Worm (Caenorhabditis elegans) whole organism, L1 larva: ENCODE results near the gene ephx-1.

Experiments used
- Y116A8C.19 ChIP-seq: sonication (generic microtip); optimal IDR thresholded peaks from 2 replicates; lab custom pipeline; 2016; ENCODE audit warnings: missing compliant biosample characterization, missing genetic modification characterization, borderline replicate concordance
- aly-2 ChIP-seq: fragments of 150-350 bp; optimal IDR thresholded peaks from 2 replicates; lab custom pipeline; 2014; ENCODE audit warnings: missing biosample characterization, missing genetic modification characterization
- ama-1 ChIP-seq: fragments of 150-350 bp; optimal IDR thresholded peaks from 2 replicates; lab custom pipeline; 2014
- blmp-1 ChIP-seq: fragments of 150-350 bp; optimal IDR thresholded peaks from 2 replicates; lab custom pipeline; 2014; ENCODE audit warnings: missing biosample characterization, missing genetic modification characterization
- ceh-63 ChIP-seq: fragments of 200-800 bp; sonication (Bioruptor generic); optimal IDR thresholded peaks from 2 replicates; lab custom pipeline; 2018; ENCODE audit warnings: mild to moderate bottlenecking, missing genetic modification characterization, missing compliant biosample characterization
- ceh-8 ChIP-seq: fragments of 200-800 bp; sonication (Bioruptor generic); optimal IDR thresholded peaks from 2 replicates; lab custom pipeline; 2018; ENCODE audit warnings: mild to moderate bottlenecking, missing genetic modification characterization, moderate library complexity, missing compliant biosample characterization
- ces-1 ChIP-seq: fragments of 150-350 bp; optimal IDR thresholded peaks from 2 replicates; lab custom pipeline; 2014; ENCODE audit warnings: missing biosample characterization, missing genetic modification reagents, missing genetic modification characterization
- efl-1 ChIP-seq, 4 experiments: fragments of 150-350 bp; optimal IDR thresholded peaks in 3 of 4; peaks in 1 of 4; 1 replicate in 1 of 4; 2 replicates in 3 of 4; lab custom pipeline; 2014; ENCODE audit warnings: missing biosample characterization in 2 of 4, missing genetic modification characterization in 2 of 4, missing genetic modification reagents in 2 of 4
- efl-3 ChIP-seq: fragments of 200-800 bp; sonication (Bioruptor generic); optimal IDR thresholded peaks from 2 replicates; lab custom pipeline; 2018; ENCODE audit warnings: mild to moderate bottlenecking, missing genetic modification characterization, missing compliant biosample characterization
- ets-5 ChIP-seq: fragments of 200-800 bp; sonication (Bioruptor generic); IDR thresholded peaks from 2 replicates; pipeline ENCODE4 v1.3.6; 2022; ENCODE audit warnings: missing genetic modification characterization, missing compliant biosample characterization
- fos-1 ChIP-seq: fragments of 150-350 bp; optimal IDR thresholded peaks from 2 replicates; lab custom pipeline; 2014; ENCODE audit warnings: missing biosample characterization, missing genetic modification characterization
- hlh-17 ChIP-seq: fragments of 200-800 bp; sonication (Bioruptor generic); optimal IDR thresholded peaks from 2 replicates; lab custom pipeline; 2018; ENCODE audit warnings: missing genetic modification characterization, mild to moderate bottlenecking, missing compliant biosample characterization, moderate library complexity, borderline replicate concordance
- hlh-4 ChIP-seq: sonication (generic microtip); optimal IDR thresholded peaks from 2 replicates; lab custom pipeline; 2016; ENCODE audit warnings: mild to moderate bottlenecking, missing genetic modification characterization, missing compliant biosample characterization
- hpl-2 ChIP-seq: fragments of 150-350 bp; optimal IDR thresholded peaks from 2 replicates; lab custom pipeline; 2014; ENCODE audit warnings: missing biosample characterization, missing genetic modification reagents, missing genetic modification characterization
- irx-1 ChIP-seq: sonication (generic microtip); optimal IDR thresholded peaks from 2 replicates; lab custom pipeline; 2016; ENCODE audit warnings: missing genetic modification characterization, missing compliant biosample characterization
- isw-1 ChIP-seq: fragments of 200-800 bp; sonication (Bioruptor generic); IDR thresholded peaks from 2 replicates; pipeline ENCODE4 v1.3.6; 2022; ENCODE audit warnings: missing genetic modification characterization, missing compliant biosample characterization
- lin-13 ChIP-seq: fragments of 150-350 bp; optimal IDR thresholded peaks from 2 replicates; lab custom pipeline; 2014; ENCODE audit warnings: missing biosample characterization, missing genetic modification reagents, missing genetic modification characterization
- lin-14 ChIP-seq: fragments of 200-800 bp; sonication (Bioruptor generic); optimal IDR thresholded peaks from 2 replicates; lab custom pipeline; 2018; ENCODE audit warnings: mild to moderate bottlenecking, missing genetic modification characterization, moderate library complexity, missing compliant biosample characterization
- lin-15B ChIP-seq: fragments of 150-350 bp; sonication (generic microtip); optimal IDR thresholded peaks from 3 replicates; lab custom pipeline; 2014; ENCODE audit warnings: missing biosample characterization, missing genetic modification characterization
- lin-39 ChIP-seq: fragments of 150-350 bp; optimal IDR thresholded peaks from 2 replicates; lab custom pipeline; 2014; ENCODE audit warnings: missing biosample characterization, missing genetic modification reagents, missing genetic modification characterization
- lir-3 ChIP-seq: sonication (generic microtip); optimal IDR thresholded peaks from 2 replicates; lab custom pipeline; 2016; ENCODE audit warnings: mild to moderate bottlenecking, missing genetic modification characterization, moderate library complexity, missing compliant biosample characterization; ENCODE audit not compliant: poor library complexity
- mab-9 ChIP-seq: fragments of 200-800 bp; sonication (Bioruptor generic); IDR thresholded peaks from 2 replicates; pipeline ENCODE4 v1.3.6; 2022; ENCODE audit warnings: missing genetic modification reagents, missing genetic modification characterization, missing compliant biosample characterization
- mdl-1 ChIP-seq, 2 experiments: fragments of 150-350 bp; optimal IDR thresholded peaks; 2 replicates each; lab custom pipeline; 2014 to 2017; ENCODE audit warnings: missing biosample characterization in 2 of 2, missing genetic modification characterization in 2 of 2, inconsistent platforms in 1 of 2
- nhr-19 ChIP-seq: fragments of 200-800 bp; sonication (Bioruptor generic); conservative IDR thresholded peaks from 2 replicates; pipeline ENCODE4 v1.3.6; 2022; ENCODE audit warnings: missing genetic modification characterization, missing compliant biosample characterization
- nhr-20 ChIP-seq: sonication (generic microtip); optimal IDR thresholded peaks from 2 replicates; lab custom pipeline; 2016; ENCODE audit warnings: mild to moderate bottlenecking, missing genetic modification characterization, missing compliant biosample characterization
- nhr-237 ChIP-seq: fragments of 150-350 bp; optimal IDR thresholded peaks from 2 replicates; lab custom pipeline; 2014; ENCODE audit warnings: missing biosample characterization, missing genetic modification characterization
- nhr-28 ChIP-seq: fragments of 150-350 bp; optimal IDR thresholded peaks from 2 replicates; lab custom pipeline; 2014; ENCODE audit warnings: missing biosample characterization, missing genetic modification characterization
- nhr-47 ChIP-seq: sonication (generic microtip); optimal IDR thresholded peaks from 2 replicates; lab custom pipeline; 2016; ENCODE audit warnings: mild to moderate bottlenecking, missing genetic modification characterization, moderate library complexity, missing compliant biosample characterization
- nhr-76 ChIP-seq: sonication (generic microtip); optimal IDR thresholded peaks from 2 replicates; lab custom pipeline; 2017; ENCODE audit warnings: missing biosample characterization, missing genetic modification characterization
- nhr-77 ChIP-seq: fragments of 150-350 bp; optimal IDR thresholded peaks from 2 replicates; lab custom pipeline; 2014; ENCODE audit warnings: missing biosample characterization, missing genetic modification characterization
- nhr-84 ChIP-seq: sonication (generic microtip); optimal IDR thresholded peaks from 2 replicates; lab custom pipeline; 2017; ENCODE audit warnings: missing biosample characterization, missing genetic modification characterization
- nhr-85 ChIP-seq: sonication (generic microtip); peaks from one replicate; lab custom pipeline; 2016; ENCODE audit warnings: missing genetic modification characterization, inconsistent platforms, missing compliant biosample characterization
- nhr-90 ChIP-seq: sonication (generic microtip); optimal IDR thresholded peaks from 2 replicates; lab custom pipeline; 2016; ENCODE audit warnings: mild to moderate bottlenecking, missing genetic modification characterization, missing compliant biosample characterization; ENCODE audit not compliant: poor library complexity
- pag-3 ChIP-seq: sonication (generic microtip); optimal IDR thresholded peaks from 2 replicates; lab custom pipeline; 2017; ENCODE audit warnings: missing genetic modification characterization, mild to moderate bottlenecking, missing compliant biosample characterization, antibody characterized with exemption, borderline replicate concordance; ENCODE audit not compliant: insufficient read depth
- pax-3 ChIP-seq: fragments of 200-800 bp; sonication (Bioruptor generic); optimal IDR thresholded peaks from 2 replicates; lab custom pipeline; 2018; ENCODE audit warnings: mild to moderate bottlenecking, missing genetic modification characterization, moderate library complexity, missing compliant biosample characterization
- rnt-1 ChIP-seq: sonication (generic microtip); optimal IDR thresholded peaks from 2 replicates; lab custom pipeline; 2016; ENCODE audit warnings: mild to moderate bottlenecking, missing genetic modification characterization, moderate library complexity, missing compliant biosample characterization
- skn-1 ChIP-seq: fragments of 150-350 bp; optimal IDR thresholded peaks from 2 replicates; lab custom pipeline; 2014; ENCODE audit warnings: missing biosample characterization, missing genetic modification characterization
- snu-23 ChIP-seq: sonication (generic microtip); optimal IDR thresholded peaks from 2 replicates; lab custom pipeline; 2016; ENCODE audit warnings: missing genetic modification characterization, missing compliant biosample characterization
- sox-4 ChIP-seq: sonication (generic microtip); optimal IDR thresholded peaks from 2 replicates; lab custom pipeline; 2016; ENCODE audit warnings: missing genetic modification characterization, missing compliant biosample characterization
- swsn-7 ChIP-seq: sonication (generic microtip); optimal IDR thresholded peaks from 2 replicates; lab custom pipeline; 2016; ENCODE audit warnings: missing genetic modification characterization, missing compliant biosample characterization
- tlp-1 ChIP-seq: fragments of 150-350 bp; optimal IDR thresholded peaks from 2 replicates; lab custom pipeline; 2014; ENCODE audit warnings: missing biosample characterization, missing genetic modification characterization
- unc-130 ChIP-seq: fragments of 150-350 bp; optimal IDR thresholded peaks from 2 replicates; lab custom pipeline; 2017; ENCODE audit warnings: missing biosample characterization, missing genetic modification characterization, inconsistent platforms
- unc-62 ChIP-seq: fragments of 150-350 bp; optimal IDR thresholded peaks from 2 replicates; lab custom pipeline; 2014; ENCODE audit warnings: missing biosample characterization, missing genetic modification reagents, missing genetic modification characterization
- unc-86 ChIP-seq: sonication (generic microtip); optimal IDR thresholded peaks from 2 replicates; lab custom pipeline; 2016; ENCODE audit warnings: missing genetic modification characterization, missing compliant biosample characterization
- vab-15 ChIP-seq: sonication (generic microtip); optimal IDR thresholded peaks from 2 replicates; lab custom pipeline; 2017; ENCODE audit warnings: missing genotype, mild to moderate bottlenecking, missing genetic modification characterization, missing compliant biosample characterization
- zag-1 ChIP-seq: fragments of 150-350 bp; optimal IDR thresholded peaks from 2 replicates; lab custom pipeline; 2014; ENCODE audit warnings: missing biosample characterization, missing genetic modification characterization
- zip-4 ChIP-seq: fragments of 200-800 bp; sonication (Bioruptor generic); optimal IDR thresholded peaks from 2 replicates; lab custom pipeline; 2018; ENCODE audit warnings: mild to moderate bottlenecking, missing genetic modification characterization, moderate library complexity, missing compliant biosample characterization
- ztf-4 ChIP-seq: fragments of 150-350 bp; optimal IDR thresholded peaks from 2 replicates; lab custom pipeline; 2014; ENCODE audit warnings: missing biosample characterization, missing genetic modification characterization

ephx-1 gene

DNA sequence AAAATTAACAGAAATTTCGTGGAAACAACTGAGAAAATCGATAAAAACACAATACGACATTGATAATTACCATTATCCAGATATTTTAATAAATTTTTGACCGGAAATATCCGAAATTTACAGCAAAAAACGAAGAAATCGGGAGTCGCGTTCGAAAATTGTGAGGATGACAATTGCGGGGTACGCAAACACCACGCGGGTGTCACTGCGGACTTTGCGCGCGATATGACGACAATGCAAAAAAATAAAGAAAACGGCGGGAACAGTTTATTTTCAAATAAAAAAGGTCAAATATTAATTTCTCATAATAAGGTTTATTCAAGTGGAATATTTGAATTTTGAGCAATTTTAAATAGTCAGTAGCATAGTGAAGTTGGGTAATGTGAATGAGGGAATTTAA lies 39.6 kb downstream of the ephx-1 start, which contains the start of gene rpn-11 (continued):
- TF ChIP-seq aly-2 (peak; percentile 22), snu-23 (peak; percentile 90), ama-1 (lab: Kevin White, UChicago) (no peak), skn-1 (tag; lab: Kevin White, UChicago) (peak; percentile 99), unc-62 (no peak), mab-9 (GFP tag; lab: Robert Waterston, UW) (peak; percentile 75), hlh-4 (no peak), lin-15B (peak; percentile 72), ets-5 (no peak), sox-4 (tag; lab: Kevin White, UChicago) (peak; percentile 78), ceh-8 (GFP tag; lab: Kevin White, UChicago) (peak; percentile 82), efl-3 (GFP tag; lab: Kevin White, UChicago) (peak; percentile 39), mdl-1 (tag; optimal IDR thresholded peaks at IDR 0.05; lab: Kevin White, UChicago) (peak; percentile 52 to 75), lin-14 (peak; percentile 83), irx-1 (peak; percentile 75), Y116A8C.19 (tag; lab: Kevin White, UChicago) (peak; percentile 13), ces-1 (GFP tag; lab: Kevin White, UChicago) (no peak), nhr-84 (tag; lab: Kevin White, UChicago) (no peak), zag-1 (tag; lab: Kevin White, UChicago) (no peak), blmp-1 (tag; lab: Kevin White, UChicago) (peak; percentile 50), nhr-20 (peak; percentile 88), nhr-85 (tag; lab: Kevin White, UChicago) (peak; percentile 92), nhr-77 (tag; lab: Kevin White, UChicago) (peak; percentile 76), lin-39 (tag; lab: Kevin White, UChicago) (peak; percentile 45), unc-86 (peak; percentile 86), nhr-237 (tag; lab: Kevin White, UChicago) (peak; percentile 36), hpl-2 (GFP tag; lab: Kevin White, UChicago) (peak; percentile 40), rnt-1 (tag; lab: Kevin White, UChicago) (peak; percentile 94), nhr-28 (tag; lab: Kevin White, UChicago) (no peak), pag-3 (no peak), pax-3 (tag; lab: Kevin White, UChicago) (peak; percentile 79), vab-15 (tag; lab: Kevin White, UChicago) (peak; percentile 12), nhr-76 (tag; lab: Kevin White, UChicago) (no peak), nhr-47 (tag; lab: Kevin White, UChicago) (peak; percentile 94), swsn-7 (tag; lab: Kevin White, UChicago) (peak; percentile 85), isw-1 (GFP tag; lab: Robert Waterston, UW) (peak; percentile 89), fos-1 (tag; lab: Kevin White, UChicago) (peak; percentile 27), ztf-4 (peak; percentile 62), nhr-90 (tag; lab: Kevin White, UChicago) (peak; percentile 86), tlp-1 (tag; lab: Kevin White, UChicago) (no peak), unc-130 (tag; lab: Kevin White, UChicago) (peak; percentile 28), lir-3 (tag; lab: Kevin White, UChicago) (peak; percentile 81), lin-13 (GFP tag; lab: Kevin White, UChicago) (peak; percentile 65), efl-1 (optimal IDR thresholded peaks at IDR 0.05; lab: Kevin White, UChicago) (peak; percentile 98 to 99), efl-1 (GFP tag; optimal IDR thresholded peaks at IDR 0.05 in 1 of 2; lab: Kevin White, UChicago) (peak; percentile 97 to 100)

ce11 chrII:4045396-4045795 lies 40.7 kb downstream of the ephx-1 start, which contains the start of gene K07D4.2:
Gene K07D4.2 (minus strand): TSS chrII:4045496.
- TF ChIP-seq hlh-4 (no peak), nhr-28 (tag; lab: Kevin White, UChicago) (no peak), hlh-17 (no peak), unc-86 (no peak), nhr-19 (GFP tag; lab: Robert Waterston, UW) (no peak), nhr-85 (tag; lab: Kevin White, UChicago) (no peak), ceh-63 (GFP tag; lab: Kevin White, UChicago) (no peak), nhr-237 (tag; lab: Kevin White, UChicago) (no peak), zip-4 (GFP tag; lab: Kevin White, UChicago) (no peak)
